Worm (Caenorhabditis elegans) whole organism, young adult: ENCODE results near the gene T01B7.9.

Source experiments
- ceh-58 ChIP-seq: fragments of 200-800 bp; sonication (Bioruptor generic); IDR thresholded peaks from 2 replicates; pipeline ENCODE4 v1.3.6; 2022; ENCODE audit warnings: missing genetic modification characterization, missing compliant biosample characterization
- lin-35 ChIP-seq, 3 experiments: fragments of 150-350 bp in 2 of 3; sonication (generic microtip) in 1 of 3; optimal IDR thresholded peaks; 2 replicates each; lab custom pipeline; 2014 to 2018; ENCODE audit warnings: missing biosample characterization in 3 of 3, missing genetic modification characterization in 3 of 3, missing genetic modification reagents in 3 of 3
- nhr-179 ChIP-seq: sonication (generic microtip); optimal IDR thresholded peaks from 2 replicates; lab custom pipeline; 2016; ENCODE audit warnings: mild to moderate bottlenecking, missing genetic modification characterization, missing compliant biosample characterization
- snpc-4 ChIP-seq, 5 experiments: fragments of 150-350 bp in 1 of 5; sonication (generic microtip) in 4 of 5; optimal IDR thresholded peaks; 2 replicates each; lab custom pipeline; 2014 to 2018; ENCODE audit warnings: missing genetic modification characterization in 5 of 5, missing biosample characterization in 3 of 5, antibody characterized with exemption in 2 of 5, mild to moderate bottlenecking in 2 of 5, missing compliant biosample characterization in 2 of 5, missing genotype in 2 of 5, moderate library complexity in 2 of 5, missing genetic modification reagents in 1 of 5

DNA sequence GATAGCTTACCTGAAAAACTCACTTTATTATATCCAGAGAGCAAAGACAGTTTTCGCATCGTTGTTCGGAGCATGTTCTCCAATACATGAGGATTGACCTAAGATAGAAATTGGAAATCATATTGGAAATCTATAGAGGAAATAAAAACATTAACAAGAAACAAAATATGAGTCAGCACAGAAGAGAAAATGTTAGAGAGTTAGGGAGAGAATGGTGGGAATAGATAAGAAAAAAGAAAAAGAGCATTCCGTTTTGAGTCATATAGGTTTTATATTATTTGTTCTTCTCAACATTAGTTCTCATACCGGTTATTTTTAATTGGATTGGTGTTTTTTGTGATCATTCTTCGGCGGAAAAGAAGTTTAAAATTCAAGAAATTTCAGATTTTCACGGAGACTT is 41.8 kb downstream of the T01B7.9 start, which contains the start of gene hgap-2:
- TF ChIP-seq lin-35 (GFP tag; optimal IDR thresholded peaks at IDR 0.05; lab: Kevin White, UChicago): no peak
- no peak for TF ChIP-seq ceh-58 (GFP tag; lab: Robert Waterston, UW)
- no peak for TF ChIP-seq snpc-4 (GFP tag; optimal IDR thresholded peaks at IDR 0.05; lab: Kevin White, UChicago)
- TF ChIP-seq snpc-4 (tag; optimal IDR thresholded peaks at IDR 0.05; lab: Kevin White, UChicago): no peak
- TF ChIP-seq nhr-179 (tag; lab: Kevin White, UChicago): no peak
